Fruit fly (Drosophila melanogaster): ENCODE results near the gene glo.

Gene glo

dm6 chr3R:11786695-11787226 lies 32.5 kb downstream of the glo start, which contains the start of the genes prd1 and HisCl1 (continued):
- TF ChIP-seq B-H2 (GFP tag; optimal IDR thresholded peaks at IDR 0.05): peak; percentile 68
- peak; percentile 70 for TF ChIP-seq CG12942 (GFP tag; optimal IDR thresholded peaks at IDR 0.05)
- peak; percentile 57 to 70 for TF ChIP-seq dpn (GFP tag; optimal IDR thresholded peaks at IDR 0.05)
- TF ChIP-seq schlank (tag; optimal IDR thresholded peaks at IDR 0.05): peak; percentile 14
- TF ChIP-seq CG3995 (GFP tag; optimal IDR thresholded peaks at IDR 0.05): peak; percentile 36
- TF ChIP-seq CG10209 (GFP tag; optimal IDR thresholded peaks at IDR 0.05): peak; percentile 72
- peak; percentile 72 for TF ChIP-seq Ssrp (tag; optimal IDR thresholded peaks at IDR 0.05)
- peak; percentile 63 for TF ChIP-seq dmrt11E (tag; optimal IDR thresholded peaks at IDR 0.05)
- peak; percentile 66 for TF ChIP-seq sisA (GFP tag; IDR thresholded peaks at IDR 0.05)
- TF ChIP-seq kay (GFP tag; optimal IDR thresholded peaks at IDR 0.05): no peak
- peak; percentile 73 for TF ChIP-seq mam (GFP tag; optimal IDR thresholded peaks at IDR 0.05)
- no peak for TF ChIP-seq CG17328 (GFP tag; IDR thresholded peaks at IDR 0.05)
- TF ChIP-seq CG15011 (GFP tag; optimal IDR thresholded peaks at IDR 0.05): peak; percentile 59
- TF ChIP-seq HLH54F (GFP tag; optimal IDR thresholded peaks at IDR 0.05): peak; percentile 62
- 0 out of 2 replicates have a peak, but pooled peaks have one; percentile 32 for TF ChIP-seq Adf1 (GFP tag; IDR thresholded peaks at IDR 0.05)
- no peak for TF ChIP-seq CG7745 (tag; optimal IDR thresholded peaks at IDR 0.05)
- peak; percentile 25 for TF ChIP-seq CG6765 (GFP tag; optimal IDR thresholded peaks at IDR 0.05)
- TF ChIP-seq Hr39 (optimal IDR thresholded peaks at IDR 0.05): no peak
- TF ChIP-seq ttk (GFP tag; IDR thresholded peaks at IDR 0.05): no peak
- TF ChIP-seq CG10274 (GFP tag; optimal IDR thresholded peaks at IDR 0.05): peak; percentile 53
- TF ChIP-seq ind (GFP tag; optimal IDR thresholded peaks at IDR 0.05): peak; percentile 65
- TF ChIP-seq CG13775 (GFP tag; optimal IDR thresholded peaks at IDR 0.05): peak; percentile 75
- no peak for TF ChIP-seq PHDP (tag; optimal IDR thresholded peaks at IDR 0.05)
- peak; percentile 46 for TF ChIP-seq CTCF (GFP tag; optimal IDR thresholded peaks at IDR 0.05)
- no peak for TF ChIP-seq her (GFP tag; optimal IDR thresholded peaks at IDR 0.05)
- TF ChIP-seq trem (tag; optimal IDR thresholded peaks at IDR 0.05): peak; percentile 56
- TF ChIP-seq CG9609 (GFP tag; optimal IDR thresholded peaks at IDR 0.05): peak; percentile 35
- no peak for TF ChIP-seq CG18262 (tag; optimal IDR thresholded peaks at IDR 0.05)
- peak; percentile 91 for TF ChIP-seq MBD-R2 (GFP tag; IDR thresholded peaks at IDR 0.05)
- TF ChIP-seq CG6689 (GFP tag; IDR thresholded peaks at IDR 0.05): peak; percentile 38; the same call in 1 of the 2 replicates
- TF ChIP-seq tx (GFP tag; optimal IDR thresholded peaks at IDR 0.05): peak; percentile 12
- peak; percentile 58 for TF ChIP-seq CG7556 (GFP tag; optimal IDR thresholded peaks at IDR 0.05)
- TF ChIP-seq CG18476 (GFP tag; optimal IDR thresholded peaks at IDR 0.05): peak; percentile 50
- peak; percentile 5 to 46 for TF ChIP-seq tll (GFP tag; optimal IDR thresholded peaks at IDR 0.05)
- TF ChIP-seq CG13296 (GFP tag; optimal IDR thresholded peaks at IDR 0.05): peak; percentile 76
- peak; percentile 11 for TF ChIP-seq CG5180 (GFP tag; optimal IDR thresholded peaks at IDR 0.05)
- TF ChIP-seq CG2120 (GFP tag; optimal IDR thresholded peaks at IDR 0.05): peak; percentile 87
- TF ChIP-seq B-H1 (GFP tag; IDR thresholded peaks at IDR 0.05): peak; percentile 36; the same call in 1 of the 3 replicates
- peak; percentile 70 for TF ChIP-seq CG7987 (GFP tag; optimal IDR thresholded peaks at IDR 0.05)
- TF ChIP-seq odd (GFP tag; optimal IDR thresholded peaks at IDR 0.05): no peak
- no peak for TF ChIP-seq Dll (GFP tag; IDR thresholded peaks at IDR 0.05; ENCODE audit: partially characterized antibody)
- peak; percentile 70 for TF ChIP-seq CG32532 (GFP tag; IDR thresholded peaks at IDR 0.05)
- TF ChIP-seq Neu2 (GFP tag; optimal IDR thresholded peaks at IDR 0.05; ENCODE audit: borderline replicate concordance): no peak
- no peak for TF ChIP-seq tap (tag; optimal IDR thresholded peaks at IDR 0.05)
- peak; percentile 69 for TF ChIP-seq vfl (GFP tag; optimal IDR thresholded peaks at IDR 0.05)
- no peak for TF ChIP-seq CG12236 (GFP tag; optimal IDR thresholded peaks at IDR 0.05)
- no peak for TF ChIP-seq exex (tag; optimal IDR thresholded peaks at IDR 0.05)
- peak; percentile 39 for TF ChIP-seq ATbp (GFP tag; optimal IDR thresholded peaks at IDR 0.05)
- TF ChIP-seq CG6854 (GFP tag; optimal IDR thresholded peaks at IDR 0.05): peak; percentile 13
- TF ChIP-seq prd (optimal IDR thresholded peaks at IDR 0.05): no peak
- peak; percentile 74 for TF ChIP-seq prd (GFP tag; IDR thresholded peaks at IDR 0.05)
